Worm (Caenorhabditis elegans): Measurements from ENCODE around the gene R07B7.9.

Gene R07B7.9

DNA sequence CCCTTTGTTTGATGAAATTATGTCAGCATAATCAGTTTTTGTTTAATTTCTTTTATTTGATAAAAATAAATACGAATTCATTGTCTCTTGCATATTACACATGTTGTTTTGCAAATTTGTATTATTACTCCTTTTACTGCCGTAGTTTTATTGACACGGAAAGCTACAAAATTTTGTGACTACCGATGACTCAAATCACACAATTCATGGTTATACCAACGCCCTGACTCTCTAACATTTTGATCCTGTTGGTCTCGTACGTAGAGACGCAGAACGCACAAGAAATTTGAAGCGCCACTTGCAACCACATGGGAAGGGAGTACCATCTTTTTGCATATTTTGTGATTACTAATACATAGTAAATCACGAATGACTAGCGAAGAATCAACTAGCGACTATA is 15.7 kb upstream of the R07B7.9 start, which contains the start of gene nhr-207 (continued):
- TF ChIP-seq aly-2 (tag; optimal IDR thresholded peaks at IDR 0.05) (no peak), unc-98 (GFP tag; IDR thresholded peaks at IDR 0.05) (no peak), tbx-2 (tag; optimal IDR thresholded peaks at IDR 0.05) (no peak), ama-1 (optimal IDR thresholded peaks at IDR 0.05) (no peak), ceh-8 (GFP tag; optimal IDR thresholded peaks at IDR 0.05) (no peak), fos-1 (tag; optimal IDR thresholded peaks at IDR 0.05) (no peak), fkh-8 (tag; optimal IDR thresholded peaks at IDR 0.05) (no peak), C04F5.9 (tag; optimal IDR thresholded peaks at IDR 0.05) (no peak), jun-1 (tag; optimal IDR thresholded peaks at IDR 0.05) (peak; percentile 49), snpc-4 (tag; optimal IDR thresholded peaks at IDR 0.05) (no peak), nhr-76 (tag; optimal IDR thresholded peaks at IDR 0.05) (no peak), nhr-84 (tag; optimal IDR thresholded peaks at IDR 0.05) (no peak), lin-14 (GFP tag; optimal IDR thresholded peaks at IDR 0.05) (peak; percentile 48), ztf-4 (tag; optimal IDR thresholded peaks at IDR 0.05) (no peak), ceh-88 (GFP tag; IDR thresholded peaks at IDR 0.05) (no peak), mdl-1 (tag; optimal IDR thresholded peaks at IDR 0.05) (peak in 1 of 2 experiments; percentile 35), lsy-2 (tag; optimal IDR thresholded peaks at IDR 0.05) (peak in 1 of 2 experiments; percentile 5), pqm-1 (tag; optimal IDR thresholded peaks at IDR 0.05) (no peak)

DNA sequence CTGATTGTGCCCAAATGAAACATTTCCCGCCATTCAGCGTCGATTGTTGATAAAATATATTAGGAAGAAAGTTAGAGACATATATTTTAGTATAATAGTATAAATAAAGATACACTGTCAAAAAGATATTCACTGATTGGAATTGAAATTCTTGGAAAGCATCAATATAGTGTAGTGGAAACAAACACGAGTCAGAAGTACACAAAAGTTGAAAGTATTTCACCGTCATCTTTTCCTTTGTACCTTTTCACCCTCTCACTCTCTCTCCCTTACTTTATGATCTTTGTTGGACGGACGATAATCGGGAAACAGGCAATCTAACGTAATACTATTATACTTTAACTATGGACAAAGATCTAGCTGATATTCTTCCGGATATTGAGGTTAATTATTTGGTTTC is 13.9 kb upstream of the R07B7.9 start, which contains the start of gene nhr-208:
Gene nhr-208, plus strand, starts transcription at position 288 of the 400 bp plus-strand sequence.
- TF ChIP-seq irx-1 (tag; optimal IDR thresholded peaks at IDR 0.05) (no peak), ets-5 (GFP tag; IDR thresholded peaks at IDR 0.05) (no peak), nhr-11 (tag; optimal IDR thresholded peaks at IDR 0.05) (no peak), snu-23 (GFP tag; optimal IDR thresholded peaks at IDR 0.05) (peak; percentile 2), nhr-20 (tag; optimal IDR thresholded peaks at IDR 0.05) (peak; percentile 50), blmp-1 (tag; optimal IDR thresholded peaks at IDR 0.05) (peak; percentile 16)

DNA sequence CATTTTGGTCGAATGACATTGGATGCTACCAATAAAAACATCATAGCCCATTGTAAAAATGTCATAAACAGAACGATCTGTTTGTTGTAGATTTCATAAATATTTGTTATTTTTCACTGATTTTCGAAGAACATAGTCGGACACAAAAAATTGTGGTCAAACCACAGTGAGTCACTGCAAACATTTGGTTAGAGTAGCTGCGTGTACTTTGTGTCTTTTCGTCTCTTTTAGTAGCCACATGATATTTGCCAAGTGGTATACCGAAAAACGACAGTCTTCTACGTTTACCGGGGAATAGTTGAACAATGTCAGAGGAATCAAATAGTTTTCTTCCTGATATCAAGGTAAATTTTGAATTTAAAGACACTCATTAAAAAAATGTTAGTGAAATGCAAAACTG is 11.6 kb upstream of the R07B7.9 start, which contains the start of gene nhr-206:
Gene nhr-206, plus strand, starts transcription at position 248 of the 400 bp plus-strand sequence.
- TF ChIP-seq grh-1 (GFP tag; IDR thresholded peaks at IDR 0.05) = no peak
- peak in 2 of 6 experiments; percentile 13 to 31 for TF ChIP-seq elt-3 (tag; optimal IDR thresholded peaks at IDR 0.05)
- TF ChIP-seq nhr-90 (tag; optimal IDR thresholded peaks at IDR 0.05; ENCODE audit: poor library complexity) = peak; percentile 11
- TF ChIP-seq nhr-76 (tag; optimal IDR thresholded peaks at IDR 0.05) = no peak
- TF ChIP-seq snu-23 (GFP tag; optimal IDR thresholded peaks at IDR 0.05) = peak; percentile 52
- peak; percentile 77 for TF ChIP-seq lin-14 (GFP tag; optimal IDR thresholded peaks at IDR 0.05)
- TF ChIP-seq skn-1 (tag; optimal IDR thresholded peaks at IDR 0.05) = peak; percentile 10
- TF ChIP-seq zag-1 (tag; optimal IDR thresholded peaks at IDR 0.05) = no peak
- peak in 1 of 2 experiments; percentile 11 for TF ChIP-seq lsy-2 (tag; optimal IDR thresholded peaks at IDR 0.05)
- TF ChIP-seq mep-1 (tag; optimal IDR thresholded peaks at IDR 0.05) = peak; percentile 18
- peak; percentile 21; the same call in 1 of the 2 replicates for TF ChIP-seq nhr-19 (GFP tag; conservative IDR thresholded peaks at IDR 0.05)
- no peak for TF ChIP-seq fkh-8 (tag; optimal IDR thresholded peaks at IDR 0.05)
- TF ChIP-seq elt-2 (tag; optimal IDR thresholded peaks at IDR 0.05) = peak; percentile 22
- TF ChIP-seq nhr-71 (tag; optimal IDR thresholded peaks at IDR 0.05) = peak; percentile 47
- TF ChIP-seq nhr-20 (tag; optimal IDR thresholded peaks at IDR 0.05) = peak; percentile 70
- peak; percentile 45 for TF ChIP-seq blmp-1 (tag; optimal IDR thresholded peaks at IDR 0.05)
- TF ChIP-seq mdl-1 (tag; optimal IDR thresholded peaks at IDR 0.05) = peak in 1 of 2 experiments; percentile 40
- TF ChIP-seq lin-35 (GFP tag; optimal IDR thresholded peaks at IDR 0.05) = peak in 1 of 2 experiments; percentile 58
- TF ChIP-seq pag-3 (tag; optimal IDR thresholded peaks at IDR 0.05; ENCODE audit: borderline replicate concordance, insufficient read depth) = no peak
- TF ChIP-seq lin-13 (GFP tag; optimal IDR thresholded peaks at IDR 0.05) = no peak
- peak; percentile 17 for TF ChIP-seq lir-3 (tag; optimal IDR thresholded peaks at IDR 0.05; ENCODE audit: poor library complexity)
- TF ChIP-seq zip-4 (GFP tag; optimal IDR thresholded peaks at IDR 0.05) = no peak
- TF ChIP-seq sox-4 (tag; optimal IDR thresholded peaks at IDR 0.05) = no peak
- peak; percentile 77 for TF ChIP-seq nhr-85 (tag)
- TF ChIP-seq efl-3 (GFP tag; optimal IDR thresholded peaks at IDR 0.05) = no peak
- peak; percentile 9 for TF ChIP-seq tbx-2 (tag; optimal IDR thresholded peaks at IDR 0.05)

All from whole organism, L1 larva.